Worm (Caenorhabditis elegans) whole organism, midembryonic: ENCODE measurements around the gene B0294.1.

ENCODE experiments used
- flt-1 ChIP-seq: fragments of 200-800 bp; sonication (Bioruptor generic); IDR thresholded peaks from 2 replicates; pipeline ENCODE4 v1.3.6; 2022; ENCODE audit warnings: missing genetic modification characterization, missing compliant biosample characterization
- klf-2 ChIP-seq: fragments of 200-800 bp; sonication (Bioruptor generic); conservative IDR thresholded peaks from 2 replicates; pipeline ENCODE4 v1.3.6; 2022; ENCODE audit warnings: missing genetic modification reagents, missing genetic modification characterization, missing compliant biosample characterization
- tab-1 ChIP-seq: fragments of 200-800 bp; sonication (Bioruptor generic); IDR thresholded peaks from 2 replicates; pipeline ENCODE4 v1.3.6; 2022; ENCODE audit warnings: missing genetic modification characterization, missing compliant biosample characterization
- ztf-23 ChIP-seq: fragments of 200-800 bp; sonication (Bioruptor generic); IDR thresholded peaks from 2 replicates; pipeline ENCODE4 v1.3.6; 2022; ENCODE audit warnings: missing genetic modification reagents, missing genetic modification characterization, missing compliant biosample characterization
- ztf-29 ChIP-seq: fragments of 200-800 bp; sonication (Bioruptor generic); IDR thresholded peaks from 2 replicates; pipeline ENCODE4 v1.3.6; 2022; ENCODE audit warnings: missing genetic modification reagents, missing genetic modification characterization, missing compliant biosample characterization

DNA sequence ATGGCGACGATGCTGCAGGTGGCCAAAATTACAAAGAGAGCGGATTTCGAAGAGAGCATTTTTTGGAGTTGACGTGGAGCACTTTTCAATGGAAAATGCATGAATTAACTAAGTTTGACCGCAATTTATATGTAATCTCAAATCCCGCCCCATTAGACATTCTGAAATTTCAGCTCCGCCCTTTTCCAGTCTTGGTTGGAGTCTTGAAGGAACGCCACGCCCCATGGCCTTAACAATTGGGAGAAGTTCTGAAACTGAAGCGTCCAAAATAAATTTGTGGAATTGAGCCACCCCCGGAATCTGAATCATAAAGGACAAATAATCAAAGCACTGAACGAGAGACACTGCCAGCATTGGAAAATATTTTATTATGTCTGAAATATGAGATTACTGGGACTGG lies at the start of gene B0294.1:
- TF ChIP-seq tab-1 (GFP tag; lab: Robert Waterston, UW) (no peak), ztf-29 (GFP tag; lab: Robert Waterston, UW) (no peak), klf-2 (no peak), flt-1 (GFP tag; lab: Robert Waterston, UW) (no peak), ztf-23 (no peak)
